Fruit fly (Drosophila melanogaster) whole organism, prepupa: ENCODE results near the gene Chrac-16.

Source experiments
- Blimp-1 ChIP-seq: fragments of 200-800 bp; sonication (Bioruptor generic); optimal IDR thresholded peaks from 3 replicates; lab custom pipeline; 2017; ENCODE audit warnings: missing biosample characterization, missing genetic modification characterization, mild to moderate bottlenecking, moderate library complexity, missing genetic modification reagents
- CG10669 ChIP-seq: fragments of 200-800 bp; sonication (Bioruptor generic); optimal IDR thresholded peaks from 3 replicates; lab custom pipeline; 2018; ENCODE audit warnings: missing biosample characterization, mild to moderate bottlenecking, missing genetic modification characterization, moderate library complexity
- CG11294 ChIP-seq: fragments of 200-800 bp; sonication (Bioruptor generic); IDR thresholded peaks from 2 replicates; pipeline ENCODE4 v1.3.6; 2022; ENCODE audit warnings: missing biosample characterization, missing genetic modification characterization
- CG11762 ChIP-seq: fragments of 200-800 bp; sonication (Bioruptor generic); optimal IDR thresholded peaks from 3 replicates; lab custom pipeline; 2016; ENCODE audit warnings: missing biosample characterization, missing genetic modification characterization; ENCODE audit not compliant: insufficient read depth
- CG15336 ChIP-seq: fragments of 200-800 bp; sonication (Bioruptor generic); IDR thresholded peaks from 2 replicates; pipeline ENCODE4 v1.3.6; 2022; ENCODE audit warnings: missing biosample characterization, missing genetic modification characterization
- CG1621 ChIP-seq: fragments of 200-800 bp; sonication (Bioruptor generic); optimal IDR thresholded peaks from 3 replicates; lab custom pipeline; 2018; ENCODE audit warnings: missing biosample characterization, mild to moderate bottlenecking, missing genetic modification characterization
- CG16779 ChIP-seq: fragments of 200-800 bp; sonication (Bioruptor generic); optimal IDR thresholded peaks from 3 replicates; lab custom pipeline; 2017; ENCODE audit warnings: missing biosample characterization, mild to moderate bottlenecking, missing genetic modification characterization
- CG3032 ChIP-seq: fragments of 200-800 bp; optimal IDR thresholded peaks from 2 replicates; lab custom pipeline; 2019; ENCODE audit warnings: missing biosample characterization, mild to moderate bottlenecking, missing genetic modification characterization, moderate library complexity
- CG32006 ChIP-seq: fragments of 200-800 bp; sonication (Bioruptor generic); optimal IDR thresholded peaks from 3 replicates; lab custom pipeline; 2017; ENCODE audit warnings: missing biosample characterization, mild to moderate bottlenecking, missing genetic modification characterization
- CG4318 ChIP-seq: fragments of 200-800 bp; sonication (Bioruptor generic); optimal IDR thresholded peaks from 3 replicates; lab custom pipeline; 2017; ENCODE audit warnings: missing biosample characterization, mild to moderate bottlenecking, missing genetic modification characterization
- CG6276 ChIP-seq: fragments of 200-800 bp; sonication (Bioruptor generic); optimal IDR thresholded peaks from 2 replicates; lab custom pipeline; 2017; ENCODE audit warnings: missing biosample characterization, mild to moderate bottlenecking, missing genetic modification characterization
- CG6792 ChIP-seq: fragments of 200-800 bp; sonication (Bioruptor generic); optimal IDR thresholded peaks from 3 replicates; lab custom pipeline; 2016; ENCODE audit warnings: missing biosample characterization, missing genetic modification characterization
- CG8119 ChIP-seq: fragments of 200-800 bp; sonication (Bioruptor generic); IDR thresholded peaks from 3 replicates; pipeline ENCODE4 v1.3.6; 2022; ENCODE audit warnings: missing biosample characterization, missing genetic modification characterization
- CG8319 ChIP-seq: fragments of 200-800 bp; sonication (Bioruptor generic); optimal IDR thresholded peaks from 3 replicates; lab custom pipeline; 2016; ENCODE audit warnings: missing biosample characterization, missing genetic modification characterization
- CG8632 ChIP-seq: fragments of 200-800 bp; sonication (Bioruptor generic); optimal IDR thresholded peaks from 3 replicates; lab custom pipeline; 2016; ENCODE audit warnings: missing biosample characterization, missing genetic modification characterization
- CG9139 ChIP-seq: fragments of 200-800 bp; sonication (Bioruptor generic); optimal IDR thresholded peaks from 3 replicates; lab custom pipeline; 2017; ENCODE audit warnings: missing biosample characterization, mild to moderate bottlenecking, missing genetic modification characterization
- Eip75B ChIP-seq: fragments of 200-800 bp; sonication (Bioruptor generic); optimal IDR thresholded peaks from 3 replicates; lab custom pipeline; 2016; ENCODE audit warnings: missing biosample characterization, missing genetic modification characterization
- Eip78C ChIP-seq: fragments of 200-800 bp; sonication (Bioruptor generic); peaks from one replicate; lab custom pipeline; 2016; ENCODE audit warnings: missing biosample characterization, missing genetic modification characterization
- Ets21C ChIP-seq: fragments of 200-800 bp; sonication (Bioruptor generic); optimal IDR thresholded peaks from 3 replicates; lab custom pipeline; 2016; ENCODE audit warnings: missing biosample characterization, missing genetic modification characterization
- Ets96B ChIP-seq: fragments of 200-800 bp; optimal IDR thresholded peaks from 2 replicates; lab custom pipeline; 2019; ENCODE audit warnings: missing biosample characterization, mild to moderate bottlenecking, missing genetic modification characterization, moderate library complexity
- Gug ChIP-seq: fragments of 200-800 bp; sonication (Bioruptor generic); IDR thresholded peaks from 2 replicates; pipeline ENCODE4 v1.3.6; 2022; ENCODE audit warnings: missing biosample characterization, missing genetic modification characterization
- Hr38 ChIP-seq: sonication (Bioruptor generic); optimal IDR thresholded peaks from 2 replicates; lab custom pipeline; 2016; ENCODE audit warnings: missing biosample characterization, missing genetic modification characterization
- Lpt ChIP-seq: fragments of 200-800 bp; sonication (Bioruptor generic); optimal IDR thresholded peaks from 3 replicates; lab custom pipeline; 2016; ENCODE audit warnings: missing biosample characterization, missing genetic modification characterization
- Met ChIP-seq: fragments of 200-800 bp; sonication (Bioruptor generic); optimal IDR thresholded peaks from 3 replicates; lab custom pipeline; 2016; ENCODE audit warnings: missing biosample characterization, missing genetic modification characterization
- Smox ChIP-seq: fragments of 200-800 bp; sonication (Bioruptor generic); optimal IDR thresholded peaks from 3 replicates; lab custom pipeline; 2016; ENCODE audit warnings: missing biosample characterization, missing genetic modification characterization
- Sox15 ChIP-seq: fragments of 200-800 bp; sonication (Bioruptor generic); optimal IDR thresholded peaks from 3 replicates; lab custom pipeline; 2016; ENCODE audit warnings: missing biosample characterization, missing genetic modification characterization
- achi ChIP-seq: fragments of 200-800 bp; sonication (Bioruptor generic); optimal IDR thresholded peaks from 3 replicates; lab custom pipeline; 2016; ENCODE audit warnings: missing biosample characterization, missing genetic modification characterization
- acj6 ChIP-seq: fragments of 200-800 bp; sonication (Bioruptor generic); optimal IDR thresholded peaks from 3 replicates; lab custom pipeline; 2016; ENCODE audit warnings: missing biosample characterization, missing genetic modification characterization
- cyc ChIP-seq: fragments of 200-800 bp; sonication (Bioruptor generic); optimal IDR thresholded peaks from 3 replicates; lab custom pipeline; 2016; ENCODE audit warnings: missing biosample characterization, missing genetic modification characterization
- dac ChIP-seq: fragments of 200-800 bp; sonication (Bioruptor generic); optimal IDR thresholded peaks from 2 replicates; lab custom pipeline; 2017; ENCODE audit warnings: missing biosample characterization, mild to moderate bottlenecking, missing genetic modification characterization
- dsx ChIP-seq: fragments of 200-800 bp; optimal IDR thresholded peaks from 3 replicates; lab custom pipeline; 2019; ENCODE audit warnings: missing biosample characterization, mild to moderate bottlenecking, missing genetic modification characterization, moderate library complexity; ENCODE audit not compliant: poor library complexity, severe bottlenecking
- eg ChIP-seq: fragments of 200-800 bp; sonication (Bioruptor generic); IDR thresholded peaks from 3 replicates; pipeline ENCODE4 v1.3.6; 2022; ENCODE audit warnings: missing biosample characterization, missing genetic modification characterization
- fd59A ChIP-seq: fragments of 200-800 bp; sonication (Bioruptor generic); optimal IDR thresholded peaks from 2 replicates; lab custom pipeline; 2017; ENCODE audit warnings: missing biosample characterization, mild to moderate bottlenecking, missing genetic modification characterization, missing genetic modification reagents
- fd85E ChIP-seq: fragments of 200-800 bp; sonication (Bioruptor generic); optimal IDR thresholded peaks from 3 replicates; lab custom pipeline; 2016; ENCODE audit warnings: missing biosample characterization, missing genetic modification characterization
- fkh ChIP-seq: fragments of 200-800 bp; sonication (Bioruptor generic); optimal IDR thresholded peaks from 3 replicates; lab custom pipeline; 2017; ENCODE audit warnings: missing biosample characterization, mild to moderate bottlenecking, missing genetic modification characterization, moderate library complexity
- pdm3 ChIP-seq: fragments of 200-800 bp; sonication (Bioruptor generic); optimal IDR thresholded peaks from 3 replicates; lab custom pipeline; 2016; ENCODE audit warnings: missing biosample characterization, missing genetic modification characterization
- salr ChIP-seq, 2 experiments: fragments of 200-800 bp; sonication (Bioruptor generic); optimal IDR thresholded peaks; 3 replicates each; lab custom pipeline; 2016 to 2018; ENCODE audit warnings: missing biosample characterization in 2 of 2, missing genetic modification characterization in 2 of 2, mild to moderate bottlenecking in 1 of 2
- ss ChIP-seq, 2 experiments: fragments of 200-800 bp; sonication (Bioruptor generic); optimal IDR thresholded peaks; 2 replicates in 1 of 2; 3 replicates in 1 of 2; lab custom pipeline; 2017 to 2018; ENCODE audit warnings: mild to moderate bottlenecking in 2 of 2, missing biosample characterization in 2 of 2, missing genetic modification characterization in 2 of 2, moderate library complexity in 1 of 2
- svp ChIP-seq: fragments of 200-800 bp; sonication (Bioruptor generic); peaks from one replicate; lab custom pipeline; 2016; ENCODE audit warnings: missing biosample characterization, missing genetic modification characterization
- topi ChIP-seq: fragments of 200-800 bp; sonication (Bioruptor generic); optimal IDR thresholded peaks from 3 replicates; lab custom pipeline; 2016; ENCODE audit warnings: missing biosample characterization, missing genetic modification characterization
- vri ChIP-seq: fragments of 200-800 bp; sonication (Bioruptor generic); optimal IDR thresholded peaks from 3 replicates; lab custom pipeline; 2016; ENCODE audit warnings: missing biosample characterization, mild to moderate bottlenecking, missing genetic modification characterization

Gene Chrac-16

dm6 chrX:12012149-12013097 lies 5.3 kb downstream of the Chrac-16 start, which contains the start of the genes CG1492 and regucalcin:
CG1492 (minus strand) TSS chrX:12012211.
regucalcin (plus strand) TSS chrX:12012377.
- TF ChIP-seq dsx (GFP tag; lab: Kevin White, UChicago) (peak; percentile 31), Eip78C (GFP tag; lab: Kevin White, UChicago) (peak; percentile 6), CG16779 (tag; lab: Kevin White, UChicago) (no peak), fkh (GFP tag; lab: Kevin White, UChicago) (peak; percentile 66), Met (GFP tag; lab: Kevin White, UChicago) (no peak), Ets21C (GFP tag; lab: Kevin White, UChicago) (no peak), cyc (GFP tag; lab: Kevin White, UChicago) (no peak), pdm3 (GFP tag; lab: Kevin White, UChicago) (no peak), CG4318 (GFP tag; lab: Kevin White, UChicago) (no peak), svp (GFP tag; lab: Kevin White, UChicago) (peak; percentile 95)
- TF ChIP-seq, all 60 proteins: peak for 4

dm6 chrX:12007593-12007992 lies 10.2 kb downstream of the Chrac-16 start:
- TF ChIP-seq Ets96B (tag; lab: Kevin White, UChicago) (no peak), svp (GFP tag; lab: Kevin White, UChicago) (peak; percentile 6), Eip78C (GFP tag; lab: Kevin White, UChicago) (peak; percentile 71)

DNA sequence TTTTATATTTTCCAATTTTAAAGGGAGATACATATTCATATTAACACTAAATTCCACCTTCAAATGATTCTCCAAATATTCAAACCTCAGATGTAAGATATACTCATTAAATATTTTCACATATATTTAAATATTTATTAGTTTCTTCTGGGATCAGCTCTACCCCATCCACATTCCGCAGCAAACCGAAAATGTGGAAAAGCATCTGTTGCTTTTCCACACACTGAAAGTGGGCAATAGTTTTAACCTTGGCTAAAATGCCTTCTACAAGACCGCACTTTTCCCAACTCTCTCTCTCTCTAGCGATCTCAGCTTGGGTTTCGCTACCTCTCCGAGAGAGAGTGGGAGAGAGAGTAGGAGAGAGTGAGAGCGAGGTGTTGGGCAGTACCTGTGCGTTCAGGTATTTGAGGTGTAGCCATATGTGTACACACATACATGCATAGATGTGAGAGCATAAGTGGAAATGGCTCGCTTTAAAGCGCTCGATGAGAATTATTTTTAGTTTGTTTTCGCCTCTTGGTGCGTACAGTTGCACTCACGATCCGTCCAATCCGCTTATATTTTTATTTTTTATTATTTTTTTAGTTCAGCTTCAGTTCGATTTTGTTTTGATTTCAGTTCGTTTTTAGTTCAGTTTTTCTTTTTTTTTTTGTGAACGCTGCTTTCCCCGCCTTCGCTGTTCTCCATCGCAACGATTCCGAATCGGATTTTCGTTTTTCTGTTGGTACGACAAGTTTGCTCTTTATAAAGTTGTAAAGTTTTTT lies 10.9 kb downstream of the Chrac-16 start, which contains the start of gene CG1806:
CG1806 (plus strand) TSS at position 499 of the 764 bp plus-strand sequence.
- TF ChIP-seq salr (GFP tag; optimal IDR thresholded peaks at IDR 0.05; lab: Kevin White, UChicago) (peak in 1 of 2 experiments; percentile 37), CG15336 (GFP tag; lab: Robert Waterston, UW) (peak; percentile 68; the same call in 1 of the 2 replicates), Ets21C (GFP tag; lab: Kevin White, UChicago) (no peak), CG3032 (peak; percentile 25), CG8319 (GFP tag; lab: Kevin White, UChicago) (no peak), acj6 (GFP tag; lab: Kevin White, UChicago) (no peak), CG32006 (GFP tag; lab: Kevin White, UChicago) (peak; percentile 11), Gug (GFP tag; lab: Robert Waterston, UW) (no peak), Sox15 (no peak), Hr38 (GFP tag; lab: Kevin White, UChicago) (no peak), Blimp-1 (no peak), CG8119 (peak; percentile 57; the same call in 2 of the 3 replicates), Met (GFP tag; lab: Kevin White, UChicago) (no peak), topi (peak; percentile 10), CG9139 (GFP tag; lab: Kevin White, UChicago) (peak; percentile 47), CG8632 (GFP tag; lab: Kevin White, UChicago) (peak; percentile 25), pdm3 (GFP tag; lab: Kevin White, UChicago) (peak; percentile 6), Eip75B (GFP tag; lab: Kevin White, UChicago) (peak; percentile 36), CG6276 (peak; percentile 68), dac (GFP tag; lab: Kevin White, UChicago) (no peak), ss (GFP tag; optimal IDR thresholded peaks at IDR 0.05; lab: Kevin White, UChicago) (peak; percentile 49 to 82), CG10669 (GFP tag; lab: Kevin White, UChicago) (peak; percentile 32), Lpt (GFP tag; lab: Kevin White, UChicago) (peak; percentile 41), eg (GFP tag; lab: Robert Waterston, UW) (peak; percentile 72), CG11762 (GFP tag; lab: Kevin White, UChicago) (no peak), fd85E (GFP tag; lab: Kevin White, UChicago) (peak; percentile 63), CG6792 (GFP tag; lab: Kevin White, UChicago) (no peak), CG1621 (no peak), CG11294 (GFP tag; lab: Robert Waterston, UW) (no peak), vri (GFP tag; lab: Kevin White, UChicago) (peak; percentile 51), achi (GFP tag; lab: Kevin White, UChicago) (peak; percentile 15), fd59A (GFP tag; lab: Kevin White, UChicago) (no peak), dsx (GFP tag; lab: Kevin White, UChicago) (peak; percentile 30), cyc (GFP tag; lab: Kevin White, UChicago) (no peak), Smox (GFP tag; lab: Kevin White, UChicago) (no peak), CG16779 (tag; lab: Kevin White, UChicago) (peak; percentile 59), fkh (GFP tag; lab: Kevin White, UChicago) (peak; percentile 11), Ets96B (tag; lab: Kevin White, UChicago) (peak; percentile 40)
